Worm (Caenorhabditis elegans): Measurements from ENCODE around the gene nhr-219.

The nhr-219 gene

ce11 chrV:8939424-8940065 is 26.4 kb downstream of the nhr-219 start:
- no peak for TF ChIP-seq elt-1 (tag; optimal IDR thresholded peaks at IDR 0.05)
- TF ChIP-seq blmp-1 (tag; optimal IDR thresholded peaks at IDR 0.05; ENCODE audit: insufficient read depth): no peak
- TF ChIP-seq nhr-10 (tag; optimal IDR thresholded peaks at IDR 0.05): no peak
- TF ChIP-seq C34F6.9 (tag; optimal IDR thresholded peaks at IDR 0.05): peak; percentile 23
- peak; percentile 58 for TF ChIP-seq crh-2 (tag; optimal IDR thresholded peaks at IDR 0.05)
- TF ChIP-seq ztf-4 (tag; optimal IDR thresholded peaks at IDR 0.05): peak; percentile 85
- no peak for TF ChIP-seq nhr-25 (tag; optimal IDR thresholded peaks at IDR 0.05)
- no peak for TF ChIP-seq lin-11 (tag; optimal IDR thresholded peaks at IDR 0.05)
- TF ChIP-seq lsy-2 (tag; optimal IDR thresholded peaks at IDR 0.05): peak in 1 of 2 experiments; percentile 43
- no peak for TF ChIP-seq nhr-21 (tag; optimal IDR thresholded peaks at IDR 0.05)
- no peak for TF ChIP-seq ceh-82 (tag; optimal IDR thresholded peaks at IDR 0.05)
- no peak for TF ChIP-seq nhr-12 (tag; optimal IDR thresholded peaks at IDR 0.05)
- TF ChIP-seq F13H6.1 (tag; optimal IDR thresholded peaks at IDR 0.05): peak; percentile 33
- no peak for TF ChIP-seq zag-1 (tag; optimal IDR thresholded peaks at IDR 0.05)
- peak; percentile 26 for TF ChIP-seq lin-13 (GFP tag; optimal IDR thresholded peaks at IDR 0.05)
- peak; percentile 1 for TF ChIP-seq nhr-129 (tag; optimal IDR thresholded peaks at IDR 0.05)
- no peak for TF ChIP-seq aly-2 (tag; optimal IDR thresholded peaks at IDR 0.05)
- peak; percentile 97 for TF ChIP-seq ama-1 (optimal IDR thresholded peaks at IDR 0.05)
- peak; percentile 49 for TF ChIP-seq sma-3 (GFP tag; optimal IDR thresholded peaks at IDR 0.05)

ce11 chrV:8938943-8939342 is 27.0 kb downstream of the nhr-219 start:
- TF ChIP-seq ZK546.5 (tag; optimal IDR thresholded peaks at IDR 0.05): no peak
- no peak for TF ChIP-seq ztf-11 (tag; optimal IDR thresholded peaks at IDR 0.05)
- no peak for TF ChIP-seq lsy-2 (tag; optimal IDR thresholded peaks at IDR 0.05)
- no peak for TF ChIP-seq dmd-4 (tag; optimal IDR thresholded peaks at IDR 0.05)
- TF ChIP-seq zag-1 (tag; optimal IDR thresholded peaks at IDR 0.05): no peak
- TF ChIP-seq mab-5 (tag; optimal IDR thresholded peaks at IDR 0.05): no peak
- TF ChIP-seq lin-13 (GFP tag; optimal IDR thresholded peaks at IDR 0.05): no peak
- no peak for TF ChIP-seq nhr-21 (tag; optimal IDR thresholded peaks at IDR 0.05)

- TF ChIP-seq ama-1 (optimal IDR thresholded peaks at IDR 0.05): peak; percentile 11
- no peak for TF ChIP-seq mbf-1 (tag; optimal IDR thresholded peaks at IDR 0.05)
Observed at ce11 chrV:8938445-8938844, 27.5 kb downstream of the nhr-219 start.

- TF ChIP-seq ama-1 (optimal IDR thresholded peaks at IDR 0.05) (peak; percentile 75), ztf-4 (tag; optimal IDR thresholded peaks at IDR 0.05) (no peak)
Observed at ce11 chrV:8937476-8938249, 28.3 kb downstream of the nhr-219 start.

ce11 chrV:8936791-8937475 is 29.1 kb downstream of the nhr-219 start:
- TF ChIP-seq nhr-10 (tag; optimal IDR thresholded peaks at IDR 0.05): no peak
- no peak for TF ChIP-seq ztf-1 (GFP tag; conservative IDR thresholded peaks at IDR 0.05)
- no peak for TF ChIP-seq lin-39 (tag; optimal IDR thresholded peaks at IDR 0.05)
- no peak for TF ChIP-seq Y55F3AM.14 (GFP tag; optimal IDR thresholded peaks at IDR 0.05)
- no peak for TF ChIP-seq crh-2 (tag; optimal IDR thresholded peaks at IDR 0.05)
- TF ChIP-seq sma-9 (GFP tag; optimal IDR thresholded peaks at IDR 0.05): no peak
- TF ChIP-seq sma-9 (tag; optimal IDR thresholded peaks at IDR 0.05): no peak
- no peak for TF ChIP-seq nhr-21 (tag; optimal IDR thresholded peaks at IDR 0.05)
- no peak for TF ChIP-seq gmeb-1 (tag; optimal IDR thresholded peaks at IDR 0.05)
- TF ChIP-seq snpc-4 (tag; optimal IDR thresholded peaks at IDR 0.05): no peak
- TF ChIP-seq zag-1 (tag; optimal IDR thresholded peaks at IDR 0.05): no peak
- no peak for TF ChIP-seq ZK546.5 (tag; optimal IDR thresholded peaks at IDR 0.05)
- TF ChIP-seq aly-2 (tag; optimal IDR thresholded peaks at IDR 0.05): no peak
- peak in 1 of 2 experiments; percentile 10 for TF ChIP-seq lsy-2 (tag; optimal IDR thresholded peaks at IDR 0.05)
- TF ChIP-seq elt-1 (tag; optimal IDR thresholded peaks at IDR 0.05): no peak
- TF ChIP-seq alr-1 (tag; optimal IDR thresholded peaks at IDR 0.05): no peak
- no peak for TF ChIP-seq unc-62 (GFP tag; optimal IDR thresholded peaks at IDR 0.05)
- TF ChIP-seq nhr-77 (tag; optimal IDR thresholded peaks at IDR 0.05): no peak
- peak; percentile 5 for TF ChIP-seq F13H6.1 (tag; optimal IDR thresholded peaks at IDR 0.05)
- TF ChIP-seq lin-11 (tag; optimal IDR thresholded peaks at IDR 0.05): no peak
- no peak for TF ChIP-seq egl-27 (tag; optimal IDR thresholded peaks at IDR 0.05)
- no peak for TF ChIP-seq mbf-1 (tag; optimal IDR thresholded peaks at IDR 0.05)
- TF ChIP-seq R02D3.7 (tag; optimal IDR thresholded peaks at IDR 0.05): no peak
- no peak for TF ChIP-seq ama-1 (optimal IDR thresholded peaks at IDR 0.05)
- TF ChIP-seq unc-39 (tag; optimal IDR thresholded peaks at IDR 0.05): no peak
- no peak for TF ChIP-seq nhr-11 (tag; optimal IDR thresholded peaks at IDR 0.05)
- TF ChIP-seq mab-5 (tag; optimal IDR thresholded peaks at IDR 0.05): no peak
- no peak for TF ChIP-seq blmp-1 (tag; optimal IDR thresholded peaks at IDR 0.05; ENCODE audit: insufficient read depth)
- TF ChIP-seq mdl-1 (tag; optimal IDR thresholded peaks at IDR 0.05): no peak
- no peak for TF ChIP-seq nhr-237 (tag; optimal IDR thresholded peaks at IDR 0.05)
- no peak for TF ChIP-seq elt-3 (tag; optimal IDR thresholded peaks at IDR 0.05)
- no peak for TF ChIP-seq nhr-25 (tag; optimal IDR thresholded peaks at IDR 0.05)
